Worm (Caenorhabditis elegans) whole organism, young adult: ENCODE data around the gene dgk-5.
A peak's percentile ranks its signal among the peaks of the same experiment; 100 is the strongest.

Experiments
- B0019.2 ChIP-seq: fragments of 200-800 bp; sonication (Bioruptor generic); conservative IDR thresholded peaks from 2 replicates; pipeline ENCODE4 v1.3.6; 2022; ENCODE audit warnings: missing genetic modification reagents, missing genetic modification characterization, missing compliant biosample characterization
- D2030.7 ChIP-seq: fragments of 200-800 bp; sonication (Bioruptor generic); IDR thresholded peaks from 2 replicates; pipeline ENCODE4 v1.3.6; 2022; ENCODE audit warnings: missing genetic modification reagents, missing genetic modification characterization, missing compliant biosample characterization
- T07F8.4 ChIP-seq: sonication (generic microtip); optimal IDR thresholded peaks from 2 replicates; lab custom pipeline; 2016; ENCODE audit warnings: mild to moderate bottlenecking, missing genetic modification characterization, moderate library complexity, missing compliant biosample characterization
- Y53F4B.3 ChIP-seq: fragments of 200-800 bp; sonication (Bioruptor generic); IDR thresholded peaks from 2 replicates; pipeline ENCODE4 v1.3.6; 2022; ENCODE audit warnings: missing genetic modification reagents, missing genetic modification characterization, missing compliant biosample characterization
- Y56A3A.18 ChIP-seq: fragments of 200-800 bp; sonication (Bioruptor generic); IDR thresholded peaks from 2 replicates; pipeline ENCODE4 v1.3.6; 2022; ENCODE audit warnings: missing genetic modification reagents, missing genetic modification characterization, missing compliant biosample characterization
- Y67H2A.10 ChIP-seq: fragments of 200-800 bp; sonication (Bioruptor generic); conservative IDR thresholded peaks from 2 replicates; pipeline ENCODE4 v1.3.6; 2022; ENCODE audit warnings: missing genetic modification reagents, missing genetic modification characterization, missing compliant biosample characterization
- Y95B8A.8 ChIP-seq: fragments of 200-800 bp; sonication (Bioruptor generic); IDR thresholded peaks from 2 replicates; pipeline ENCODE4 v1.3.6; 2022; ENCODE audit warnings: missing genetic modification reagents, missing genetic modification characterization, missing compliant biosample characterization
- aptf-3 ChIP-seq: fragments of 200-800 bp; sonication (Bioruptor generic); IDR thresholded peaks from 2 replicates; pipeline ENCODE4 v1.3.6; 2022; ENCODE audit warnings: missing genetic modification characterization, missing compliant biosample characterization
- bed-1 ChIP-seq: fragments of 200-800 bp; sonication (Bioruptor generic); IDR thresholded peaks from 2 replicates; pipeline ENCODE4 v1.3.6; 2022; ENCODE audit warnings: missing genetic modification reagents, missing genetic modification characterization, missing compliant biosample characterization
- ceh-27 ChIP-seq: fragments of 200-800 bp; sonication (Bioruptor generic); optimal IDR thresholded peaks from 2 replicates; lab custom pipeline; 2018; ENCODE audit warnings: mild to moderate bottlenecking, missing genetic modification characterization, moderate library complexity, missing compliant biosample characterization
- die-1 ChIP-seq: sonication (generic microtip); optimal IDR thresholded peaks from 2 replicates; lab custom pipeline; 2016; ENCODE audit warnings: missing genotype, mild to moderate bottlenecking, missing genetic modification characterization, missing compliant biosample characterization
- dox-1 ChIP-seq: fragments of 200-800 bp; sonication (Bioruptor generic); IDR thresholded peaks from 2 replicates; pipeline ENCODE4 v1.3.6; 2022; ENCODE audit warnings: missing genetic modification reagents, missing genetic modification characterization, missing compliant biosample characterization
- dpl-1 ChIP-seq: fragments of 150-350 bp; optimal IDR thresholded peaks from 2 replicates; lab custom pipeline; 2014; ENCODE audit warnings: missing biosample characterization, missing genetic modification reagents, missing genetic modification characterization
- efl-1 ChIP-seq: fragments of 150-350 bp; optimal IDR thresholded peaks from 2 replicates; lab custom pipeline; 2014; ENCODE audit warnings: missing biosample characterization, missing genetic modification reagents, missing genetic modification characterization
- egl-18 ChIP-seq: fragments of 200-800 bp; sonication (Bioruptor generic); IDR thresholded peaks from 2 replicates; pipeline ENCODE4 v1.3.6; 2022; ENCODE audit warnings: missing genetic modification reagents, missing genetic modification characterization, missing compliant biosample characterization
- fkh-3 ChIP-seq: sonication (generic microtip); optimal IDR thresholded peaks from 2 replicates; lab custom pipeline; 2016; ENCODE audit warnings: mild to moderate bottlenecking, missing genetic modification characterization, missing compliant biosample characterization
- gei-17 ChIP-seq: fragments of 200-800 bp; sonication (Bioruptor generic); optimal IDR thresholded peaks from 2 replicates; lab custom pipeline; 2018; ENCODE audit warnings: mild to moderate bottlenecking, missing genetic modification characterization, missing compliant biosample characterization
- him-1 ChIP-seq: sonication (generic microtip); optimal IDR thresholded peaks from 2 replicates; lab custom pipeline; 2016; ENCODE audit warnings: missing genotype, missing genetic modification reagents, missing genetic modification characterization, missing compliant biosample characterization
- hmg-1.2 ChIP-seq: fragments of 200-800 bp; sonication (Bioruptor generic); IDR thresholded peaks from 2 replicates; pipeline ENCODE4 v1.3.6; 2022; ENCODE audit warnings: missing genetic modification reagents, missing genetic modification characterization, missing compliant biosample characterization
- hrde-1 ChIP-seq: sonication (generic microtip); optimal IDR thresholded peaks from 2 replicates; lab custom pipeline; 2016; ENCODE audit warnings: missing genetic modification characterization, mild to moderate bottlenecking, missing compliant biosample characterization, moderate library complexity, missing genotype, missing genetic modification reagents, borderline replicate concordance
- hsf-1 ChIP-seq: fragments of 200-800 bp; sonication (Bioruptor generic); IDR thresholded peaks from 2 replicates; pipeline ENCODE4 v1.3.6; 2022; ENCODE audit warnings: missing genetic modification reagents, missing genetic modification characterization, missing compliant biosample characterization
- lin-40 ChIP-seq: sonication (generic microtip); optimal IDR thresholded peaks from 2 replicates; lab custom pipeline; 2016; ENCODE audit warnings: missing genetic modification characterization, mild to moderate bottlenecking, missing compliant biosample characterization, missing genotype, missing genetic modification reagents
- lin-54 ChIP-seq: fragments of 200-800 bp; sonication (Bioruptor generic); optimal IDR thresholded peaks from 2 replicates; lab custom pipeline; 2018; ENCODE audit warnings: mild to moderate bottlenecking, missing genetic modification characterization, missing compliant biosample characterization
- lsl-1 ChIP-seq: fragments of 200-800 bp; sonication (Bioruptor generic); optimal IDR thresholded peaks from 2 replicates; lab custom pipeline; 2018; ENCODE audit warnings: mild to moderate bottlenecking, missing genetic modification characterization, moderate library complexity, missing compliant biosample characterization
- madf-8 ChIP-seq: fragments of 200-800 bp; sonication (Bioruptor generic); conservative IDR thresholded peaks from 2 replicates; pipeline ENCODE4 v1.3.6; 2022; ENCODE audit warnings: missing genetic modification reagents, missing genetic modification characterization, missing compliant biosample characterization
- mel-28 ChIP-seq: sonication (generic microtip); optimal IDR thresholded peaks from 2 replicates; lab custom pipeline; 2016; ENCODE audit warnings: borderline replicate concordance, mild to moderate bottlenecking, missing genetic modification characterization, missing compliant biosample characterization
- nfya-2 ChIP-seq: fragments of 200-800 bp; sonication (Bioruptor generic); IDR thresholded peaks from 2 replicates; pipeline ENCODE4 v1.3.6; 2022; ENCODE audit warnings: missing genetic modification reagents, missing genetic modification characterization, missing compliant biosample characterization
- nhr-179 ChIP-seq: sonication (generic microtip); optimal IDR thresholded peaks from 2 replicates; lab custom pipeline; 2016; ENCODE audit warnings: mild to moderate bottlenecking, missing genetic modification characterization, missing compliant biosample characterization
- nhr-80 ChIP-seq: sonication (generic microtip); optimal IDR thresholded peaks from 2 replicates; lab custom pipeline; 2016; ENCODE audit warnings: missing genetic modification characterization, missing compliant biosample characterization
- rec-8 ChIP-seq, 2 experiments: sonication (generic microtip); optimal IDR thresholded peaks; 2 replicates each; lab custom pipeline; 2016; ENCODE audit warnings: mild to moderate bottlenecking in 2 of 2, missing genetic modification characterization in 2 of 2, missing genetic modification reagents in 2 of 2, missing genotype in 2 of 2, missing biosample characterization in 1 of 2, missing compliant biosample characterization in 1 of 2, moderate library complexity in 1 of 2
- snpc-1.3 ChIP-seq: sonication (generic microtip); optimal IDR thresholded peaks from 2 replicates; lab custom pipeline; 2017; ENCODE audit warnings: missing genetic modification characterization, mild to moderate bottlenecking, missing compliant biosample characterization, antibody characterized with exemption, moderate library complexity, missing genotype, missing genetic modification reagents; ENCODE audit not compliant: insufficient read depth
- snpc-4 ChIP-seq, 5 experiments: fragments of 150-350 bp in 1 of 5; sonication (generic microtip) in 4 of 5; optimal IDR thresholded peaks; 2 replicates each; lab custom pipeline; 2014 to 2018; ENCODE audit warnings: missing genetic modification characterization in 5 of 5, missing biosample characterization in 3 of 5, antibody characterized with exemption in 2 of 5, mild to moderate bottlenecking in 2 of 5, missing compliant biosample characterization in 2 of 5, missing genotype in 2 of 5, moderate library complexity in 2 of 5, missing genetic modification reagents in 1 of 5
- somi-1 ChIP-seq: fragments of 200-800 bp; sonication (Bioruptor generic); optimal IDR thresholded peaks from 2 replicates; lab custom pipeline; 2018; ENCODE audit warnings: mild to moderate bottlenecking, missing genetic modification characterization, missing compliant biosample characterization
- tlf-1 ChIP-seq: fragments of 200-800 bp; sonication (Bioruptor generic); optimal IDR thresholded peaks from 2 replicates; lab custom pipeline; 2018; ENCODE audit warnings: mild to moderate bottlenecking, missing genetic modification characterization, missing compliant biosample characterization
- unc-62 ChIP-seq: fragments of 150-350 bp; optimal IDR thresholded peaks from 2 replicates; lab custom pipeline; 2014; ENCODE audit warnings: missing biosample characterization, missing genetic modification reagents, missing genetic modification characterization
- zim-3 ChIP-seq: sonication (generic microtip); optimal IDR thresholded peaks from 2 replicates; lab custom pipeline; 2017; ENCODE audit warnings: mild to moderate bottlenecking, missing genetic modification characterization, moderate library complexity, missing compliant biosample characterization
- ztf-6 ChIP-seq: fragments of 200-800 bp; sonication (Bioruptor generic); IDR thresholded peaks from 2 replicates; pipeline ENCODE4 v1.3.6; 2022; ENCODE audit warnings: missing genetic modification reagents, missing genetic modification characterization, missing compliant biosample characterization

The dgk-5 gene

ce11 chrII:6484876-6485526, 14.1 kb upstream of the dgk-5 start, which contains the start of the genes lido-16 and plpp-1.2:
Gene lido-16 (minus strand): TSS chrII:6484976.
Gene plpp-1.2 (plus strand): TSS chrII:6485476.
- no peak for TF ChIP-seq gei-17 (GFP tag; lab: Kevin White, UChicago)
- no peak for TF ChIP-seq T07F8.4
- TF ChIP-seq efl-1 (GFP tag; lab: Kevin White, UChicago): no peak
- TF ChIP-seq zim-3: no peak
- no peak for TF ChIP-seq aptf-3 (GFP tag; lab: Robert Waterston, UW)

- TF ChIP-seq nhr-179 (tag; lab: Kevin White, UChicago) (no peak), hmg-1.2 (GFP tag; lab: Robert Waterston, UW) (no peak), lin-40 (tag; lab: Kevin White, UChicago) (no peak), snpc-1.3 (tag; lab: Kevin White, UChicago) (no peak), lin-54 (no peak), ztf-6 (GFP tag; lab: Robert Waterston, UW) (no peak), unc-62 (GFP tag; lab: Kevin White, UChicago) (no peak), Y67H2A.10 (no peak), Y95B8A.8 (GFP tag; lab: Robert Waterston, UW) (no peak), tlf-1 (GFP tag; lab: Kevin White, UChicago) (no peak), Y56A3A.18 (GFP tag; lab: Robert Waterston, UW) (no peak), ceh-27 (GFP tag; lab: Kevin White, UChicago) (no peak), fkh-3 (tag; lab: Kevin White, UChicago) (no peak), B0019.2 (GFP tag; lab: Robert Waterston, UW) (no peak), snpc-4 (GFP tag; optimal IDR thresholded peaks at IDR 0.05; lab: Kevin White, UChicago) (no peak), snpc-4 (tag; optimal IDR thresholded peaks at IDR 0.05; lab: Kevin White, UChicago) (no peak), nfya-2 (no peak)
- TF ChIP-seq, all 124 proteins: peak for 0
Observed at ce11 chrII:6482762-6483161, 11.9 kb upstream of the dgk-5 start.

ce11 chrII:6482102-6482501, 11.2 kb upstream of the dgk-5 start, which contains the start of gene del-10:
Gene del-10 (minus strand): TSS chrII:6482125.
- TF ChIP-seq mel-28 (tag; lab: Kevin White, UChicago) (no peak), lsl-1 (GFP tag; lab: Kevin White, UChicago) (no peak), dpl-1 (GFP tag; lab: Kevin White, UChicago) (no peak), efl-1 (GFP tag; lab: Kevin White, UChicago) (no peak), T07F8.4 (no peak), hrde-1 (tag; lab: Kevin White, UChicago) (no peak), madf-8 (no peak), ztf-6 (GFP tag; lab: Robert Waterston, UW) (no peak), somi-1 (GFP tag; lab: Kevin White, UChicago) (no peak), hsf-1 (no peak), rec-8 (tag; optimal IDR thresholded peaks at IDR 0.05; lab: Kevin White, UChicago) (no peak), B0019.2 (GFP tag; lab: Robert Waterston, UW) (no peak), Y53F4B.3 (GFP tag; lab: Robert Waterston, UW) (no peak), nhr-80 (no peak), egl-18 (GFP tag; lab: Robert Waterston, UW) (no peak)
- TF ChIP-seq, all 124 proteins: peak for 0

- no peak for TF ChIP-seq D2030.7 (GFP tag; lab: Robert Waterston, UW)
- peak; percentile 68 for TF ChIP-seq lsl-1 (GFP tag; lab: Kevin White, UChicago)
- TF ChIP-seq dox-1 (GFP tag; lab: Robert Waterston, UW): no peak
- TF ChIP-seq bed-1 (GFP tag; lab: Robert Waterston, UW): no peak
- no peak for TF ChIP-seq him-1 (tag; lab: Kevin White, UChicago)
- TF ChIP-seq die-1 (tag; lab: Kevin White, UChicago): no peak
- no peak for TF ChIP-seq Y53F4B.3 (GFP tag; lab: Robert Waterston, UW)
Observed at ce11 chrII:6476655-6477054, 5.8 kb upstream of the dgk-5 start, which contains the start of gene T28D9.4. Gene T28D9.4 (plus strand): TSS chrII:6476955.
